Worm (Caenorhabditis elegans) whole organism, late embryonic: ENCODE measurements around the gene mcm-7.

Source experiments
- ceh-45 ChIP-seq: fragments of 200-800 bp; sonication (Bioruptor generic); IDR thresholded peaks from 2 replicates; pipeline ENCODE4 v1.3.6; 2022; ENCODE audit warnings: missing genetic modification reagents, missing genetic modification characterization, missing compliant biosample characterization
- lin-11 ChIP-seq: fragments of 200-800 bp; sonication (Bioruptor generic); optimal IDR thresholded peaks from 2 replicates; lab custom pipeline; 2018; ENCODE audit warnings: mild to moderate bottlenecking, missing genetic modification characterization, missing compliant biosample characterization
- nhr-11 ChIP-seq: fragments of 150-350 bp; optimal IDR thresholded peaks from 2 replicates; lab custom pipeline; 2014; ENCODE audit warnings: missing biosample characterization, missing genetic modification characterization
- pqm-1 ChIP-seq: sonication (generic microtip); optimal IDR thresholded peaks from 2 replicates; lab custom pipeline; 2016; ENCODE audit warnings: missing genetic modification characterization, missing compliant biosample characterization
- unc-42 ChIP-seq: sonication (generic microtip); optimal IDR thresholded peaks from 2 replicates; lab custom pipeline; 2016; ENCODE audit warnings: missing genotype, missing genetic modification characterization, missing compliant biosample characterization

DNA sequence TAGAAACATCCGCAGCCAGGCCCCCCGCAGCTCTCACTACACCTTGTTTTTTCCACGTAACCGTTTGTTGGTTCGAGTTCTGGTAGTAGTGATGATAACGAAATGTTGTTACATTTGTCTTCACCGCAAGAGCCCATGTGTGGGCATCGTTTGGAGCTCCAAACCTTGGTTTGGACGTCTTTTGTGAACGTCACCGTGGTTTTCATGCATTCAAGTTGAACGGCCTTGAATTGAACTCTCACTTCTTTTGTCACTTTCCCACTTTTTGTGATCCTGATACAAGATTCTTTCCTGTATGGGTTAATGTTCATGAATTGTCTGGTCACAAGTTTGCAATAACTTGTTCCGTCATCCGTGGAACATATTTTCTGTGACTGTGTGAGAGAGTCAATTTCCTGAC, 43.2 kb upstream of the mcm-7 start:
- no peak for TF ChIP-seq unc-42 (tag; lab: Kevin White, UChicago)
- no peak for TF ChIP-seq ceh-45 (GFP tag; lab: Robert Waterston, UW)
- no peak for TF ChIP-seq pqm-1 (tag; lab: Kevin White, UChicago)
- no peak for TF ChIP-seq nhr-11 (tag; lab: Kevin White, UChicago)
- TF ChIP-seq lin-11 (tag; lab: Kevin White, UChicago) = no peak
